Worm (Caenorhabditis elegans) whole organism, mixed stage, embryonic: ENCODE data around the gene Y39A1A.17.

Experiments used
- M03D4.4 ChIP-seq: sonication (generic microtip); optimal IDR thresholded peaks from 2 replicates; lab custom pipeline; 2017; ENCODE audit warnings: mild to moderate bottlenecking, missing genetic modification characterization, missing compliant biosample characterization
- blmp-1 ChIP-seq: fragments of 150-350 bp; optimal IDR thresholded peaks from 2 replicates; lab custom pipeline; 2014; ENCODE audit warnings: missing biosample characterization, missing genetic modification characterization
- ceh-39 ChIP-seq: fragments of 150-350 bp; optimal IDR thresholded peaks from 2 replicates; lab custom pipeline; 2014; ENCODE audit warnings: missing biosample characterization, missing genetic modification characterization
- ceh-83 ChIP-seq: fragments of 200-800 bp; sonication (Bioruptor generic); optimal IDR thresholded peaks from 2 replicates; lab custom pipeline; 2018; ENCODE audit warnings: mild to moderate bottlenecking, missing genetic modification characterization, missing compliant biosample characterization
- ces-1 ChIP-seq: fragments of 150-350 bp; optimal IDR thresholded peaks from 2 replicates; lab custom pipeline; 2014; ENCODE audit warnings: missing biosample characterization, missing genetic modification reagents, missing genetic modification characterization
- cnd-1 ChIP-seq: fragments of 200-800 bp; sonication (Bioruptor generic); optimal IDR thresholded peaks from 2 replicates; lab custom pipeline; 2018; ENCODE audit warnings: mild to moderate bottlenecking, missing genetic modification characterization, missing compliant biosample characterization
- drap-1 ChIP-seq: fragments of 200-800 bp; sonication (Bioruptor generic); optimal IDR thresholded peaks from 3 replicates; lab custom pipeline; 2018; ENCODE audit warnings: mild to moderate bottlenecking, missing genetic modification characterization, missing compliant biosample characterization
- elt-3 ChIP-seq: fragments of 150-350 bp; optimal IDR thresholded peaks from 2 replicates; lab custom pipeline; 2014; ENCODE audit warnings: missing biosample characterization, missing genetic modification characterization
- flh-1 ChIP-seq: fragments of 200-800 bp; sonication (Bioruptor generic); optimal IDR thresholded peaks from 2 replicates; lab custom pipeline; 2018; ENCODE audit warnings: mild to moderate bottlenecking, missing genetic modification characterization, moderate library complexity, missing compliant biosample characterization
- ham-2 ChIP-seq: fragments of 200-800 bp; sonication (Bioruptor generic); optimal IDR thresholded peaks from 2 replicates; lab custom pipeline; 2018; ENCODE audit warnings: mild to moderate bottlenecking, missing genetic modification characterization, missing compliant biosample characterization
- hlh-1 ChIP-seq: fragments of 150-350 bp; optimal IDR thresholded peaks from 2 replicates; lab custom pipeline; 2014; ENCODE audit warnings: missing biosample characterization, missing genetic modification reagents, missing genetic modification characterization
- lin-13 ChIP-seq: fragments of 150-350 bp; optimal IDR thresholded peaks from 2 replicates; lab custom pipeline; 2014; ENCODE audit warnings: missing biosample characterization, missing genetic modification characterization
- lin-32 ChIP-seq: fragments of 200-800 bp; sonication (Bioruptor generic); optimal IDR thresholded peaks from 2 replicates; lab custom pipeline; 2018; ENCODE audit warnings: mild to moderate bottlenecking, missing genetic modification characterization, missing compliant biosample characterization
- mep-1 ChIP-seq: fragments of 150-350 bp; optimal IDR thresholded peaks from 2 replicates; lab custom pipeline; 2017; ENCODE audit warnings: missing biosample characterization, missing genetic modification reagents, missing genetic modification characterization, inconsistent platforms
- mls-2 ChIP-seq: sonication (generic microtip); optimal IDR thresholded peaks from 2 replicates; lab custom pipeline; 2016; ENCODE audit warnings: mild to moderate bottlenecking, missing genetic modification characterization, moderate library complexity, missing compliant biosample characterization
- nhr-12 ChIP-seq: fragments of 150-350 bp; optimal IDR thresholded peaks from 2 replicates; lab custom pipeline; 2014; ENCODE audit warnings: missing biosample characterization, missing genetic modification characterization
- nhr-2 ChIP-seq: fragments of 150-350 bp; optimal IDR thresholded peaks from 2 replicates; lab custom pipeline; 2014; ENCODE audit warnings: missing biosample characterization, missing genetic modification characterization
- nhr-237 ChIP-seq: fragments of 150-350 bp; optimal IDR thresholded peaks from 2 replicates; lab custom pipeline; 2014; ENCODE audit warnings: missing biosample characterization, missing genetic modification characterization
- nhr-76 ChIP-seq: sonication (generic microtip); optimal IDR thresholded peaks from 2 replicates; lab custom pipeline; 2017; ENCODE audit warnings: missing biosample characterization, missing genetic modification characterization
- pha-4 ChIP-seq: fragments of 150-350 bp; optimal IDR thresholded peaks from 2 replicates; lab custom pipeline; 2018; ENCODE audit warnings: missing biosample characterization, missing genetic modification reagents, missing genetic modification characterization
- sem-2 ChIP-seq: fragments of 200-800 bp; sonication (Bioruptor generic); optimal IDR thresholded peaks from 2 replicates; lab custom pipeline; 2018; ENCODE audit warnings: mild to moderate bottlenecking, missing genetic modification characterization, missing compliant biosample characterization
- snpc-4 ChIP-seq: fragments of 150-350 bp; optimal IDR thresholded peaks from 2 replicates; lab custom pipeline; 2014; ENCODE audit warnings: missing biosample characterization, missing genetic modification characterization
- sptf-1 ChIP-seq: sonication (generic microtip); optimal IDR thresholded peaks from 2 replicates; lab custom pipeline; 2017; ENCODE audit warnings: mild to moderate bottlenecking, missing genetic modification characterization, moderate library complexity, missing compliant biosample characterization
- tbx-8 ChIP-seq: fragments of 200-800 bp; sonication (Bioruptor generic); optimal IDR thresholded peaks from 2 replicates; lab custom pipeline; 2018; ENCODE audit warnings: mild to moderate bottlenecking, missing genetic modification characterization, moderate library complexity, missing compliant biosample characterization
- unc-120 ChIP-seq: sonication (generic microtip); optimal IDR thresholded peaks from 2 replicates; lab custom pipeline; 2017; ENCODE audit warnings: missing genetic modification characterization, missing compliant biosample characterization; ENCODE audit not compliant: poor library complexity, severe bottlenecking
- unc-39 ChIP-seq: fragments of 150-350 bp; optimal IDR thresholded peaks from 2 replicates; lab custom pipeline; 2014; ENCODE audit warnings: missing biosample characterization, missing genetic modification characterization
- unc-62 ChIP-seq: fragments of 150-350 bp; optimal IDR thresholded peaks from 2 replicates; lab custom pipeline; 2014; ENCODE audit warnings: missing biosample characterization, missing genetic modification reagents, missing genetic modification characterization
- zip-8 ChIP-seq: fragments of 150-350 bp; optimal IDR thresholded peaks from 2 replicates; lab custom pipeline; 2014; ENCODE audit warnings: missing biosample characterization, missing genetic modification characterization

The Y39A1A.17 gene

ce11 chrIII:10678971-10679370 lies 11.9 kb downstream of the Y39A1A.17 start, which contains the start of gene Y39A1A.16:
TSS of gene Y39A1A.16 (plus strand) at chrIII:10679271.
- TF ChIP-seq snpc-4 (tag; lab: Kevin White, UChicago) (no peak), unc-39 (tag; lab: Kevin White, UChicago) (no peak), pha-4 (tag; lab: Kevin White, UChicago) (no peak), nhr-237 (tag; lab: Kevin White, UChicago) (no peak), sptf-1 (tag; lab: Kevin White, UChicago) (no peak), ceh-39 (tag; lab: Kevin White, UChicago) (no peak), ceh-83 (GFP tag; lab: Kevin White, UChicago) (no peak)

ce11 chrIII:10671894-10672293 lies 19.0 kb downstream of the Y39A1A.17 start:
- TF ChIP-seq ham-2 (GFP tag; lab: Kevin White, UChicago): peak; percentile 10
- no peak for TF ChIP-seq unc-62
- peak; percentile 70 for TF ChIP-seq blmp-1 (tag; lab: Kevin White, UChicago)
- TF ChIP-seq lin-32 (GFP tag; lab: Kevin White, UChicago): no peak
- no peak for TF ChIP-seq unc-39 (tag; lab: Kevin White, UChicago)
- TF ChIP-seq unc-120 (tag; lab: Kevin White, UChicago): no peak
- peak; percentile 42 for TF ChIP-seq ceh-83 (GFP tag; lab: Kevin White, UChicago)

ce11 chrIII:10666640-10667039 lies 24.3 kb downstream of the Y39A1A.17 start:
- no peak for TF ChIP-seq drap-1 (GFP tag; lab: Kevin White, UChicago)
- TF ChIP-seq hlh-1 (tag; lab: Kevin White, UChicago): peak; percentile 96
- no peak for TF ChIP-seq pha-4 (tag; lab: Kevin White, UChicago)
- no peak for TF ChIP-seq unc-39 (tag; lab: Kevin White, UChicago)
- no peak for TF ChIP-seq nhr-12 (tag; lab: Kevin White, UChicago)
- TF ChIP-seq, all 35 proteins: peak for 1

- TF ChIP-seq ham-2 (GFP tag; lab: Kevin White, UChicago): peak; percentile 50
- TF ChIP-seq drap-1 (GFP tag; lab: Kevin White, UChicago): no peak
- TF ChIP-seq cnd-1 (tag; lab: Kevin White, UChicago): no peak
These were observed 29.6 kb downstream of the Y39A1A.17 start for ce11 chrIII:10661292-10661691.

ce11 chrIII:10658394-10658793 lies 32.5 kb downstream of the Y39A1A.17 start:
- TF ChIP-seq M03D4.4 (tag; lab: Kevin White, UChicago) (peak; percentile 1), drap-1 (GFP tag; lab: Kevin White, UChicago) (no peak)

ce11 chrIII:10657661-10658060 lies 33.3 kb downstream of the Y39A1A.17 start:
- TF ChIP-seq elt-3 (tag; lab: Kevin White, UChicago): no peak
- no peak for TF ChIP-seq ceh-83 (GFP tag; lab: Kevin White, UChicago)
- TF ChIP-seq ces-1 (GFP tag; lab: Kevin White, UChicago): peak; percentile 68
- no peak for TF ChIP-seq nhr-76 (tag; lab: Kevin White, UChicago)
- TF ChIP-seq hlh-1 (tag; lab: Kevin White, UChicago): no peak
- TF ChIP-seq zip-8 (tag; lab: Kevin White, UChicago): no peak
- TF ChIP-seq M03D4.4 (tag; lab: Kevin White, UChicago): no peak
- no peak for TF ChIP-seq mep-1 (tag; lab: Kevin White, UChicago)
- TF ChIP-seq, all 35 proteins: peak for 1

- no peak for TF ChIP-seq mls-2
- no peak for TF ChIP-seq tbx-8 (GFP tag; lab: Kevin White, UChicago)
- no peak for TF ChIP-seq drap-1 (GFP tag; lab: Kevin White, UChicago)
- no peak for TF ChIP-seq elt-3 (tag; lab: Kevin White, UChicago)
- no peak for TF ChIP-seq cnd-1 (tag; lab: Kevin White, UChicago)
- no peak for TF ChIP-seq lin-13 (tag; lab: Kevin White, UChicago)
- no peak for TF ChIP-seq nhr-2 (tag; lab: Kevin White, UChicago)
- no peak for TF ChIP-seq flh-1
- TF ChIP-seq unc-120 (tag; lab: Kevin White, UChicago): no peak
- no peak for TF ChIP-seq ceh-39 (tag; lab: Kevin White, UChicago)
- no peak for TF ChIP-seq ham-2 (GFP tag; lab: Kevin White, UChicago)
- TF ChIP-seq nhr-76 (tag; lab: Kevin White, UChicago): no peak
- no peak for TF ChIP-seq sem-2
- TF ChIP-seq unc-62: no peak
These were observed 34.9 kb downstream of the Y39A1A.17 start for ce11 chrIII:10656069-10656468.
